Worm (Caenorhabditis elegans): ENCODE results near the gene hil-1.

Gene hil-1

DNA sequence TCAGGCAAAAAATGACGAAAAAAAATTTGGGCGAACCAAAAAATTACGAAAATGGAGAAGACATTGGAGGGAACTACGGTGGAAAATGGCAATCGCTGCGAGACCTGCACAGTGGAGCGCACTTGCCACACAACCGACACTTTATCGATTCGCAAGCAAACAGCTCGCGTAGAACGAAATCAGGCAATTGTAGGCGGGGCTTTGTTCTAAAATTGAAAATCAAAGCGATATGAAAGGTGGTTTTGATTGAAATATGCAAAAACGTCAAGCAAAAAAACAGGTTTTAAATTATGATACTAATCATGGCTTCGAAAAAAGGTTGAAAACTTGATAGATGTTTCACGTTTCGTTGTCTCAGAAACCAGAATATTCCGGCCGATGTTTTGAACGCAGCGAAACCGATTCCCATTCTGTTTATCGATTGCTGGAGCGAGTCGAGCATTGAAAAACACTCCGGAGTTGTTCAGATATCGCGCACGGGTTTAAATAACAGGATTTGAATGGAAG is 52.7 kb downstream of the hil-1 start, which contains the start of the genes fib-1 and mut-15 (continued):
- peak; percentile 76 for TF ChIP-seq nhr-11 (tag; optimal IDR thresholded peaks at IDR 0.05)
- no peak for TF ChIP-seq ama-1 (optimal IDR thresholded peaks at IDR 0.05)
- peak; percentile 75 for TF ChIP-seq jun-1 (tag; optimal IDR thresholded peaks at IDR 0.05)
- peak; percentile 14 for TF ChIP-seq nhr-77 (tag; optimal IDR thresholded peaks at IDR 0.05)
- peak; percentile 61 for TF ChIP-seq pqm-1 (tag; optimal IDR thresholded peaks at IDR 0.05)
- TF ChIP-seq unc-62 (GFP tag; optimal IDR thresholded peaks at IDR 0.05) = peak; percentile 59
- no peak for TF ChIP-seq ceh-9 (tag; optimal IDR thresholded peaks at IDR 0.05)
- TF ChIP-seq sea-2 (GFP tag; optimal IDR thresholded peaks at IDR 0.05) = no peak
- peak; percentile 98 for TF ChIP-seq lin-15B (tag; optimal IDR thresholded peaks at IDR 0.05)
- peak; percentile 91 for TF ChIP-seq nhr-23 (tag; optimal IDR thresholded peaks at IDR 0.05)
- TF ChIP-seq nfya-1 (tag; optimal IDR thresholded peaks at IDR 0.05; ENCODE audit: insufficient read depth) = peak; percentile 94
- peak; percentile 96 for TF ChIP-seq ceh-28 (tag; optimal IDR thresholded peaks at IDR 0.05)
- TF ChIP-seq egl-5 (tag; optimal IDR thresholded peaks at IDR 0.05) = peak; percentile 92
- no peak for TF ChIP-seq nhr-12 (tag; optimal IDR thresholded peaks at IDR 0.05)
- peak; percentile 24 for TF ChIP-seq elt-1 (tag; optimal IDR thresholded peaks at IDR 0.05)

Data from whole organism, L3 larva.